Fruit fly (Drosophila melanogaster) whole organism, embryonic: Measurements from ENCODE around the gene CG10011.

Source experiments
- Adf1 ChIP-seq: fragments of 200-800 bp; sonication (Bioruptor generic); IDR thresholded peaks from 2 replicates; pipeline ENCODE4 v1.3.6; 2022; ENCODE audit warnings: missing biosample characterization, missing genetic modification characterization
- Atf3 ChIP-seq: fragments of 200-800 bp; sonication (Bioruptor generic); optimal IDR thresholded peaks from 3 replicates; lab custom pipeline; 2016; ENCODE audit warnings: missing biosample characterization, missing genetic modification characterization
- B-H2 ChIP-seq: fragments of 200-800 bp; sonication (Bioruptor generic); optimal IDR thresholded peaks from 2 replicates; lab custom pipeline; 2018; ENCODE audit warnings: missing biosample characterization, mild to moderate bottlenecking, missing genetic modification characterization
- CG10431 ChIP-seq: fragments of 200-800 bp; sonication (Bioruptor generic); optimal IDR thresholded peaks from 3 replicates; lab custom pipeline; 2018; ENCODE audit warnings: missing biosample characterization, mild to moderate bottlenecking, missing genetic modification characterization
- CG13287 ChIP-seq: fragments of 200-800 bp; sonication (Bioruptor generic); IDR thresholded peaks from 2 replicates; pipeline ENCODE4 v1.3.6; 2022; ENCODE audit warnings: missing biosample characterization, missing genetic modification characterization; ENCODE audit not compliant: partially characterized antibody
- CG14860 ChIP-seq: fragments of 200-800 bp; sonication (Bioruptor generic); IDR thresholded peaks from 3 replicates; pipeline ENCODE4 v1.3.6; 2022; ENCODE audit warnings: missing biosample characterization, missing genetic modification characterization; ENCODE audit not compliant: partially characterized antibody
- CG1603 ChIP-seq: fragments of 200-800 bp; sonication (Bioruptor generic); optimal IDR thresholded peaks from 2 replicates; lab custom pipeline; 2019; ENCODE audit warnings: missing biosample characterization, mild to moderate bottlenecking, missing genetic modification characterization, moderate library complexity
- CG16815 ChIP-seq: fragments of 200-800 bp; sonication (Bioruptor generic); optimal IDR thresholded peaks from 3 replicates; lab custom pipeline; 2017; ENCODE audit warnings: missing biosample characterization, mild to moderate bottlenecking, missing genetic modification characterization
- CG3065 ChIP-seq: fragments of 200-800 bp; sonication (Bioruptor generic); optimal IDR thresholded peaks from 2 replicates; lab custom pipeline; 2016; ENCODE audit warnings: missing biosample characterization, missing genetic modification characterization
- CG4424 ChIP-seq: fragments of 200-800 bp; sonication (Bioruptor generic); optimal IDR thresholded peaks from 3 replicates; lab custom pipeline; 2016; ENCODE audit warnings: missing biosample characterization, missing genetic modification characterization
- CG4730 ChIP-seq: fragments of 200-800 bp; sonication (Bioruptor generic); IDR thresholded peaks from 2 replicates; pipeline ENCODE4 v1.3.6; 2022; ENCODE audit warnings: missing biosample characterization, missing genetic modification characterization
- CG4854 ChIP-seq: fragments of 200-800 bp; sonication (Bioruptor generic); optimal IDR thresholded peaks from 2 replicates; lab custom pipeline; 2016; ENCODE audit warnings: missing biosample characterization, missing genetic modification characterization, inconsistent platforms
- CG5180 ChIP-seq: fragments of 200-800 bp; sonication (Bioruptor generic); optimal IDR thresholded peaks from 3 replicates; lab custom pipeline; 2017; ENCODE audit warnings: missing biosample characterization, missing genetic modification characterization, mild to moderate bottlenecking, moderate library complexity, missing genetic modification reagents
- CG5953 ChIP-seq: fragments of 200-800 bp; sonication (Bioruptor generic); IDR thresholded peaks from 2 replicates; pipeline ENCODE4 v1.3.6; 2022; ENCODE audit warnings: missing biosample characterization, missing genetic modification characterization
- CG6175 ChIP-seq: fragments of 200-800 bp; sonication (Bioruptor generic); IDR thresholded peaks from 3 replicates; pipeline ENCODE4 v1.3.6; 2022; ENCODE audit warnings: missing biosample characterization, missing genetic modification characterization
- CG7357 ChIP-seq: fragments of 200-800 bp; sonication (Bioruptor generic); IDR thresholded peaks from 3 replicates; pipeline ENCODE4 v1.3.6; 2022; ENCODE audit warnings: missing biosample characterization, missing genetic modification characterization
- CG8359 ChIP-seq: fragments of 200-800 bp; sonication (Bioruptor generic); optimal IDR thresholded peaks from 2 replicates; lab custom pipeline; 2017; ENCODE audit warnings: missing biosample characterization, mild to moderate bottlenecking, missing genetic modification characterization, borderline replicate concordance
- CG9437 ChIP-seq: fragments of 200-800 bp; sonication (Bioruptor generic); optimal IDR thresholded peaks from 2 replicates; lab custom pipeline; 2018; ENCODE audit warnings: missing biosample characterization, mild to moderate bottlenecking, missing genetic modification characterization
- Elba2 ChIP-seq: fragments of 200-800 bp; sonication (Bioruptor generic); optimal IDR thresholded peaks from 3 replicates; lab custom pipeline; 2016; ENCODE audit warnings: missing biosample characterization, missing genetic modification characterization
- HLH4C ChIP-seq: fragments of 200-800 bp; sonication (Bioruptor generic); IDR thresholded peaks from 3 replicates; pipeline ENCODE4 v1.3.6; 2022; ENCODE audit warnings: missing biosample characterization, missing genetic modification characterization; ENCODE audit not compliant: partially characterized antibody
- HLH54F ChIP-seq: fragments of 200-800 bp; sonication (Bioruptor generic); optimal IDR thresholded peaks from 3 replicates; lab custom pipeline; 2016; ENCODE audit warnings: missing biosample characterization, missing genetic modification characterization
- Hey ChIP-seq: fragments of 200-800 bp; sonication (Bioruptor generic); optimal IDR thresholded peaks from 3 replicates; lab custom pipeline; 2018; ENCODE audit warnings: missing biosample characterization, mild to moderate bottlenecking, missing genetic modification characterization
- Hr78 ChIP-seq, 2 experiments: fragments of 200-800 bp in 1 of 2; fragments of >200 bp in 1 of 2; sonication (Bioruptor generic) in 1 of 2; optimal IDR thresholded peaks; 2 replicates each; lab custom pipeline; 2017 to 2019; ENCODE audit warnings: missing biosample characterization in 2 of 2, missing genetic modification characterization in 2 of 2, mild to moderate bottlenecking in 1 of 2, moderate library complexity in 1 of 2
- Lim3 ChIP-seq: fragments of 200-800 bp; sonication (Bioruptor generic); IDR thresholded peaks from 2 replicates; pipeline ENCODE4 v1.3.6; 2022; ENCODE audit warnings: missing biosample characterization, missing genetic modification characterization
- Med ChIP-seq: fragments of 200-800 bp; sonication (Bioruptor generic); peaks from one replicate; lab custom pipeline; 2016; ENCODE audit warnings: missing biosample characterization, missing genetic modification characterization, mild to moderate bottlenecking, inconsistent platforms, moderate library complexity
- Neu2 ChIP-seq: fragments of 200-800 bp; sonication (Bioruptor generic); optimal IDR thresholded peaks from 3 replicates; lab custom pipeline; 2016; ENCODE audit warnings: missing biosample characterization, missing genetic modification characterization, borderline replicate concordance
- Opbp ChIP-seq: fragments of 200-800 bp; sonication (Bioruptor generic); IDR thresholded peaks from 3 replicates; pipeline ENCODE4 v1.3.6; 2022; ENCODE audit warnings: missing biosample characterization, missing genetic modification characterization; ENCODE audit not compliant: partially characterized antibody
- Usf ChIP-seq: fragments of 200-800 bp; sonication (Bioruptor generic); optimal IDR thresholded peaks from 2 replicates; lab custom pipeline; 2017; ENCODE audit warnings: missing genotype, missing biosample characterization, missing genetic modification characterization
- Xrp1 ChIP-seq: fragments of 200-800 bp; sonication (Bioruptor generic); IDR thresholded peaks from 2 replicates; pipeline ENCODE4 v1.3.6; 2022; ENCODE audit warnings: missing biosample characterization, missing genetic modification characterization
- amos ChIP-seq: fragments of 200-800 bp; sonication (Bioruptor generic); IDR thresholded peaks from 2 replicates; pipeline ENCODE4 v1.3.6; 2022; ENCODE audit warnings: missing biosample characterization, missing genetic modification characterization; ENCODE audit not compliant: partially characterized antibody
- chinmo ChIP-seq: fragments of 200-800 bp; sonication (Bioruptor generic); IDR thresholded peaks from 4 replicates; pipeline ENCODE4 v1.3.6; 2022; ENCODE audit warnings: missing biosample characterization, missing genetic modification characterization; ENCODE audit not compliant: partially characterized antibody
- ci ChIP-seq: fragments of 200-800 bp; sonication (Bioruptor generic); IDR thresholded peaks from 3 replicates; pipeline ENCODE4 v1.3.6; 2022; ENCODE audit warnings: missing biosample characterization, missing genetic modification characterization
- corto ChIP-seq: fragments of 200-800 bp; sonication (Bioruptor generic); optimal IDR thresholded peaks from 2 replicates; lab custom pipeline; 2016; ENCODE audit warnings: missing biosample characterization, mild to moderate bottlenecking, missing genetic modification characterization, moderate library complexity
- cwo ChIP-seq: fragments of 200-800 bp; sonication (Bioruptor generic); optimal IDR thresholded peaks from 3 replicates; lab custom pipeline; 2017; ENCODE audit warnings: missing biosample characterization, missing genetic modification characterization, mild to moderate bottlenecking, moderate library complexity, missing genetic modification reagents
- gsb ChIP-seq: fragments of 200-800 bp; sonication (Bioruptor generic); IDR thresholded peaks from 2 replicates; pipeline ENCODE4 v1.3.6; 2022; ENCODE audit warnings: missing biosample characterization, missing genetic modification characterization
- gsb-n ChIP-seq: fragments of 200-800 bp; sonication (Bioruptor generic); optimal IDR thresholded peaks from 3 replicates; lab custom pipeline; 2018; ENCODE audit warnings: missing biosample characterization, mild to moderate bottlenecking, missing genetic modification characterization
- hkb ChIP-seq, 2 experiments: fragments of 200-800 bp in 1 of 2; fragments of >200 bp in 1 of 2; sonication (Bioruptor generic) in 1 of 2; IDR thresholded peaks in 1 of 2; optimal IDR thresholded peaks in 1 of 2; 2 replicates each; pipeline versions ENCODE4 v1.3.6 to Lab custom; 2017 to 2022; ENCODE audit warnings: missing biosample characterization in 1 of 2, missing genetic modification characterization in 1 of 2
- jing ChIP-seq: fragments of 200-800 bp; sonication (Bioruptor generic); optimal IDR thresholded peaks from 2 replicates; lab custom pipeline; 2018; ENCODE audit warnings: missing biosample characterization, mild to moderate bottlenecking, missing genetic modification characterization
- kni ChIP-seq: fragments of 200-800 bp; sonication (Bioruptor generic); optimal IDR thresholded peaks from 3 replicates; lab custom pipeline; 2017; ENCODE audit warnings: mild to moderate bottlenecking, missing biosample characterization, missing genetic modification reagents, missing genetic modification characterization
- nau ChIP-seq: fragments of 200-800 bp; sonication (Bioruptor generic); optimal IDR thresholded peaks from 3 replicates; lab custom pipeline; 2017; ENCODE audit warnings: missing biosample characterization, mild to moderate bottlenecking, missing genetic modification characterization, missing genetic modification reagents
- nom ChIP-seq: fragments of 200-800 bp; sonication (Bioruptor generic); optimal IDR thresholded peaks from 2 replicates; lab custom pipeline; 2017; ENCODE audit warnings: missing biosample characterization, missing genetic modification characterization, mild to moderate bottlenecking, moderate library complexity, missing genetic modification reagents
- oc ChIP-seq: fragments of 200-800 bp; sonication (Bioruptor generic); optimal IDR thresholded peaks from 2 replicates; lab custom pipeline; 2018; ENCODE audit warnings: missing biosample characterization, mild to moderate bottlenecking, missing genetic modification characterization, moderate library complexity
- peb ChIP-seq: fragments of 200-800 bp; sonication (Bioruptor generic); IDR thresholded peaks from 2 replicates; pipeline ENCODE4 v1.3.6; 2022; ENCODE audit warnings: missing biosample characterization, missing genetic modification characterization
- sens ChIP-seq: fragments of 200-800 bp; sonication (Bioruptor generic); peaks from one replicate; lab custom pipeline; 2016; ENCODE audit warnings: missing biosample characterization, missing genetic modification characterization
- sim ChIP-seq: fragments of 200-800 bp; sonication (Bioruptor generic); IDR thresholded peaks from 2 replicates; pipeline ENCODE4 v1.3.6; 2022; ENCODE audit warnings: missing biosample characterization, missing genetic modification characterization
- so ChIP-seq: fragments of 200-800 bp; sonication (Bioruptor generic); IDR thresholded peaks from 3 replicates; pipeline ENCODE4 v1.3.6; 2022; ENCODE audit warnings: missing biosample characterization, missing genetic modification characterization
- sob ChIP-seq: fragments of 200-800 bp; sonication (Bioruptor generic); IDR thresholded peaks from 2 replicates; pipeline ENCODE4 v1.3.6; 2022; ENCODE audit warnings: missing biosample characterization, missing genetic modification characterization
- sr ChIP-seq: fragments of 200-800 bp; sonication (Bioruptor generic); IDR thresholded peaks from 3 replicates; pipeline ENCODE4 v1.3.6; 2022; ENCODE audit warnings: missing biosample characterization, missing genetic modification characterization

The CG10011 gene

dm6 chr3R:28681834-28682464, 47.0 kb upstream of the CG10011 start:
- no peak for TF ChIP-seq B-H2 (GFP tag; lab: Kevin White, UChicago)
- TF ChIP-seq CG16815 (GFP tag; lab: Kevin White, UChicago): no peak
- TF ChIP-seq Xrp1 (GFP tag; lab: Robert Waterston, UW): no peak
- TF ChIP-seq so (GFP tag; lab: Robert Waterston, UW): peak; percentile 33; the same call in 1 of the 3 replicates
- TF ChIP-seq sim (GFP tag; lab: Robert Waterston, UW): no peak
- TF ChIP-seq CG6175 (GFP tag; lab: Robert Waterston, UW): no peak
- TF ChIP-seq amos: no peak
- TF ChIP-seq CG8359 (GFP tag; lab: Kevin White, UChicago): peak; percentile 98
- TF ChIP-seq corto (GFP tag; lab: Kevin White, UChicago): no peak
- no peak for TF ChIP-seq Lim3 (GFP tag; lab: Robert Waterston, UW)
- TF ChIP-seq CG13287: 0 out of 2 replicates have a peak, but pooled peaks have one; percentile 10
- peak; percentile 30 for TF ChIP-seq nom (GFP tag; lab: Kevin White, UChicago)
- TF ChIP-seq HLH4C (GFP tag; lab: Robert Waterston, UW): 0 out of 3 replicates have a peak, but pooled peaks have one; percentile 37
- TF ChIP-seq Opbp (GFP tag; lab: Robert Waterston, UW): 0 out of 3 replicates have a peak, but pooled peaks have one; percentile 20
- no peak for TF ChIP-seq sens (GFP tag; lab: Kevin White, UChicago)
- TF ChIP-seq oc (tag; lab: Kevin White, UChicago): peak; percentile 75
- TF ChIP-seq peb (GFP tag; lab: Robert Waterston, UW): no peak
- no peak for TF ChIP-seq jing (GFP tag; lab: Kevin White, UChicago)
- no peak for TF ChIP-seq HLH54F (GFP tag; lab: Kevin White, UChicago)
- no peak for TF ChIP-seq Elba2
- TF ChIP-seq kni (GFP tag; lab: Kevin White, UChicago): no peak
- peak in 1 of 2 experiments; percentile 46 for TF ChIP-seq Hr78 (GFP tag; optimal IDR thresholded peaks at IDR 0.05; lab: Kevin White, UChicago)
- peak; percentile 0 for TF ChIP-seq CG5180 (GFP tag; lab: Kevin White, UChicago)
- TF ChIP-seq CG14860 (GFP tag; lab: Robert Waterston, UW): no peak
- TF ChIP-seq CG1603 (tag; lab: Kevin White, UChicago): no peak
- TF ChIP-seq CG3065 (GFP tag; lab: Kevin White, UChicago): no peak
- TF ChIP-seq CG4730 (GFP tag; lab: Robert Waterston, UW): no peak
- TF ChIP-seq CG10431 (GFP tag; lab: Kevin White, UChicago): no peak
- TF ChIP-seq sob: no peak
- TF ChIP-seq nau (GFP tag; lab: Kevin White, UChicago): no peak
- no peak for TF ChIP-seq CG9437 (GFP tag; lab: Kevin White, UChicago)
- TF ChIP-seq ci (GFP tag; lab: Robert Waterston, UW): 0 out of 3 replicates have a peak, but pooled peaks have one; percentile 29
- peak; percentile 78 for TF ChIP-seq Adf1
- no peak for TF ChIP-seq CG4424 (GFP tag; lab: Kevin White, UChicago)
- TF ChIP-seq gsb-n (tag; lab: Kevin White, UChicago): no peak
- no peak for TF ChIP-seq Usf (GFP tag; lab: Kevin White, UChicago)
- TF ChIP-seq CG5953 (GFP tag; lab: Robert Waterston, UW): no peak
- TF ChIP-seq CG4854: no peak
- no peak for TF ChIP-seq Hey (tag; lab: Kevin White, UChicago)
- TF ChIP-seq CG7357 (GFP tag; lab: Robert Waterston, UW): no peak
- peak; percentile 67 for TF ChIP-seq Med (GFP tag; lab: Kevin White, UChicago)
- TF ChIP-seq hkb (optimal IDR thresholded peaks at IDR 0.05; lab: Kevin White, UChicago): no peak
- TF ChIP-seq hkb (GFP tag; IDR thresholded peaks at IDR 0.05; lab: Robert Waterston, UW): peak; percentile 31; the same call in 1 of the 2 replicates
- no peak for TF ChIP-seq gsb
- TF ChIP-seq sr: 0 out of 3 replicates have a peak, but pooled peaks have one; percentile 6
- TF ChIP-seq Atf3 (GFP tag; lab: Kevin White, UChicago): no peak
- peak; percentile 13 for TF ChIP-seq cwo (GFP tag; lab: Kevin White, UChicago)
- TF ChIP-seq Neu2 (GFP tag; lab: Kevin White, UChicago): no peak
- TF ChIP-seq chinmo: peak; percentile 98
